Worm (Caenorhabditis elegans) whole organism, L4 larva: Measurements from ENCODE around the gene cutl-2.
A peak's percentile ranks its signal among the peaks of the same experiment; 100 is the strongest.

Experiments
- F10B5.3 ChIP-seq: sonication (generic microtip); optimal IDR thresholded peaks from 2 replicates; lab custom pipeline; 2016; ENCODE audit warnings: mild to moderate bottlenecking, missing genetic modification characterization, missing compliant biosample characterization
- F26F4.8 ChIP-seq: fragments of 200-800 bp; sonication (Bioruptor generic); conservative IDR thresholded peaks from 2 replicates; pipeline ENCODE4 v1.3.6; 2022; ENCODE audit warnings: missing genetic modification characterization, missing compliant biosample characterization
- F37D6.2 ChIP-seq: sonication (generic microtip); optimal IDR thresholded peaks from 2 replicates; lab custom pipeline; 2016; ENCODE audit warnings: mild to moderate bottlenecking, missing genetic modification characterization, missing compliant biosample characterization
- T26A8.4 ChIP-seq: fragments of 200-800 bp; sonication (Bioruptor generic); IDR thresholded peaks from 2 replicates; pipeline ENCODE4 v1.3.6; 2022; ENCODE audit warnings: missing genetic modification characterization, missing compliant biosample characterization
- Y48G9A.11 ChIP-seq: fragments of 200-800 bp; sonication (Bioruptor generic); IDR thresholded peaks from 2 replicates; pipeline ENCODE4 v1.3.6; 2022; ENCODE audit warnings: missing genetic modification reagents, missing genetic modification characterization, missing compliant biosample characterization
- aha-1 ChIP-seq: fragments of 150-350 bp; peaks from one replicate; lab custom pipeline; 2014; ENCODE audit warnings: missing biosample characterization, missing genetic modification characterization
- aly-2 ChIP-seq: sonication (generic microtip); optimal IDR thresholded peaks from 2 replicates; lab custom pipeline; 2018; ENCODE audit warnings: missing biosample characterization, missing genetic modification characterization
- ama-1 ChIP-seq: fragments of 150-350 bp; optimal IDR thresholded peaks from 2 replicates; lab custom pipeline; 2014; ENCODE audit warnings: inconsistent platforms, mixed read lengths
- daf-19 ChIP-seq: fragments of 200-800 bp; sonication (Bioruptor generic); conservative IDR thresholded peaks from 2 replicates; pipeline ENCODE4 v1.3.6; 2022; ENCODE audit warnings: missing genetic modification characterization, missing compliant biosample characterization
- daf-8 ChIP-seq: fragments of 200-800 bp; sonication (Bioruptor generic); IDR thresholded peaks from 2 replicates; pipeline ENCODE4 v1.3.6; 2022; ENCODE audit warnings: missing genetic modification characterization, missing compliant biosample characterization
- dmd-6 ChIP-seq: fragments of 200-800 bp; sonication (Bioruptor generic); IDR thresholded peaks from 2 replicates; pipeline ENCODE4 v1.3.6; 2022; ENCODE audit warnings: missing genetic modification reagents, missing genetic modification characterization, missing compliant biosample characterization
- dve-1 ChIP-seq: sonication (generic microtip); optimal IDR thresholded peaks from 2 replicates; lab custom pipeline; 2017; ENCODE audit warnings: antibody characterized with exemption, mild to moderate bottlenecking, missing genetic modification characterization, missing compliant biosample characterization; ENCODE audit not compliant: insufficient read depth
- egl-27 ChIP-seq: sonication (generic microtip); optimal IDR thresholded peaks from 3 replicates; lab custom pipeline; 2017; ENCODE audit warnings: missing biosample characterization, missing genetic modification reagents, missing genetic modification characterization
- egl-43 ChIP-seq: fragments of 200-800 bp; sonication (Bioruptor generic); IDR thresholded peaks from 2 replicates; pipeline ENCODE4 v1.3.6; 2022; ENCODE audit warnings: missing genetic modification reagents, missing genetic modification characterization, missing compliant biosample characterization
- fkh-10 ChIP-seq: fragments of 150-350 bp; optimal IDR thresholded peaks from 2 replicates; lab custom pipeline; 2014; ENCODE audit warnings: missing biosample characterization, missing genetic modification reagents, missing genetic modification characterization
- hmg-1.1 ChIP-seq: fragments of 200-800 bp; sonication (Bioruptor generic); IDR thresholded peaks from 2 replicates; pipeline ENCODE4 v1.3.6; 2022; ENCODE audit warnings: missing genetic modification reagents, missing genetic modification characterization, missing compliant biosample characterization
- lin-1 ChIP-seq: fragments of 200-800 bp; sonication (Bioruptor generic); IDR thresholded peaks from 2 replicates; pipeline ENCODE4 v1.3.6; 2022; ENCODE audit warnings: missing genetic modification reagents, missing genetic modification characterization, missing compliant biosample characterization
- lin-15B ChIP-seq: fragments of 150-350 bp; sonication (generic microtip); optimal IDR thresholded peaks from 3 replicates; lab custom pipeline; 2014; ENCODE audit warnings: missing biosample characterization, missing genetic modification characterization
- lin-29 ChIP-seq: fragments of 200-800 bp; sonication (Bioruptor generic); IDR thresholded peaks from 2 replicates; pipeline ENCODE4 v1.3.6; 2022; ENCODE audit warnings: missing genetic modification reagents, missing genetic modification characterization, missing compliant biosample characterization
- lin-38 ChIP-seq: fragments of 200-800 bp; sonication (Bioruptor generic); IDR thresholded peaks from 2 replicates; pipeline ENCODE4 v1.3.6; 2022; ENCODE audit warnings: missing genetic modification reagents, missing genetic modification characterization, missing compliant biosample characterization
- lir-3 ChIP-seq: sonication (generic microtip); optimal IDR thresholded peaks from 2 replicates; lab custom pipeline; 2016; ENCODE audit warnings: mild to moderate bottlenecking, missing genetic modification characterization, missing compliant biosample characterization
- lsy-2 ChIP-seq, 2 experiments: fragments of 150-350 bp in 1 of 2; sonication (generic microtip) in 1 of 2; optimal IDR thresholded peaks; 2 replicates each; lab custom pipeline; 2014 to 2017; ENCODE audit warnings: missing biosample characterization in 2 of 2, missing genetic modification characterization in 2 of 2
- madf-5 ChIP-seq, 2 experiments: fragments of 200-800 bp; sonication (Bioruptor generic); IDR thresholded peaks; 2 replicates each; pipeline ENCODE4 v1.3.6; 2022; ENCODE audit warnings: missing compliant biosample characterization in 2 of 2, missing genetic modification characterization in 2 of 2
- mdt-29 ChIP-seq: fragments of 200-800 bp; sonication (Bioruptor generic); IDR thresholded peaks from 2 replicates; pipeline ENCODE4 v1.3.6; 2022; ENCODE audit warnings: missing genetic modification reagents, missing genetic modification characterization, missing compliant biosample characterization
- nhr-111 ChIP-seq: fragments of 200-800 bp; sonication (Bioruptor generic); optimal IDR thresholded peaks from 2 replicates; lab custom pipeline; 2018; ENCODE audit warnings: mild to moderate bottlenecking, missing genetic modification characterization, missing compliant biosample characterization
- nhr-237 ChIP-seq: sonication (generic microtip); optimal IDR thresholded peaks from 2 replicates; lab custom pipeline; 2017; ENCODE audit warnings: missing biosample characterization, missing genetic modification characterization
- nhr-41 ChIP-seq: fragments of 200-800 bp; sonication (Bioruptor generic); IDR thresholded peaks from 2 replicates; pipeline ENCODE4 v1.3.6; 2022; ENCODE audit warnings: missing genetic modification reagents, missing genetic modification characterization, missing compliant biosample characterization
- nhr-48 ChIP-seq: sonication (generic microtip); optimal IDR thresholded peaks from 2 replicates; lab custom pipeline; 2016; ENCODE audit warnings: mild to moderate bottlenecking, missing genetic modification characterization, missing compliant biosample characterization
- nhr-76 ChIP-seq: fragments of 150-350 bp; optimal IDR thresholded peaks from 2 replicates; lab custom pipeline; 2014; ENCODE audit warnings: missing biosample characterization, missing genetic modification characterization
- nhr-77 ChIP-seq: fragments of 150-350 bp; optimal IDR thresholded peaks from 2 replicates; lab custom pipeline; 2014; ENCODE audit warnings: missing biosample characterization, missing genetic modification characterization
- pha-4 ChIP-seq, 2 experiments: fragments of 150-350 bp in 1 of 2; fragments of 200-800 bp in 1 of 2; sonication (Bioruptor generic) in 1 of 2; IDR thresholded peaks in 1 of 2; optimal IDR thresholded peaks in 1 of 2; 2 replicates each; pipeline versions ENCODE4 v1.3.6 to Lab custom; 2014 to 2022; ENCODE audit warnings: missing genetic modification characterization in 2 of 2, missing genetic modification reagents in 2 of 2, missing biosample characterization in 1 of 2, missing compliant biosample characterization in 1 of 2
- pqm-1 ChIP-seq: sonication (generic microtip); optimal IDR thresholded peaks from 2 replicates; lab custom pipeline; 2017; ENCODE audit warnings: missing biosample characterization, missing genetic modification characterization
- rbr-2 ChIP-seq: sonication (generic microtip); optimal IDR thresholded peaks from 2 replicates; lab custom pipeline; 2016; ENCODE audit warnings: missing genotype, missing genetic modification characterization, missing compliant biosample characterization
- snpc-1.2 ChIP-seq: fragments of 200-800 bp; sonication (Bioruptor generic); IDR thresholded peaks from 2 replicates; pipeline ENCODE4 v1.3.6; 2022; ENCODE audit warnings: missing genetic modification reagents, missing genetic modification characterization, missing compliant biosample characterization
- spr-1 ChIP-seq: sonication (generic microtip); optimal IDR thresholded peaks from 2 replicates; lab custom pipeline; 2016; ENCODE audit warnings: mild to moderate bottlenecking, missing genetic modification characterization, missing compliant biosample characterization
- spr-3 ChIP-seq: fragments of 200-800 bp; sonication (Bioruptor generic); optimal IDR thresholded peaks from 2 replicates; lab custom pipeline; 2018; ENCODE audit warnings: mild to moderate bottlenecking, missing genetic modification characterization, missing compliant biosample characterization
- tra-1 ChIP-seq: fragments of 200-800 bp; sonication (Bioruptor generic); IDR thresholded peaks from 2 replicates; pipeline ENCODE4 v1.3.6; 2022; ENCODE audit warnings: missing genetic modification reagents, missing genetic modification characterization, missing compliant biosample characterization

The cutl-2 gene

DNA sequence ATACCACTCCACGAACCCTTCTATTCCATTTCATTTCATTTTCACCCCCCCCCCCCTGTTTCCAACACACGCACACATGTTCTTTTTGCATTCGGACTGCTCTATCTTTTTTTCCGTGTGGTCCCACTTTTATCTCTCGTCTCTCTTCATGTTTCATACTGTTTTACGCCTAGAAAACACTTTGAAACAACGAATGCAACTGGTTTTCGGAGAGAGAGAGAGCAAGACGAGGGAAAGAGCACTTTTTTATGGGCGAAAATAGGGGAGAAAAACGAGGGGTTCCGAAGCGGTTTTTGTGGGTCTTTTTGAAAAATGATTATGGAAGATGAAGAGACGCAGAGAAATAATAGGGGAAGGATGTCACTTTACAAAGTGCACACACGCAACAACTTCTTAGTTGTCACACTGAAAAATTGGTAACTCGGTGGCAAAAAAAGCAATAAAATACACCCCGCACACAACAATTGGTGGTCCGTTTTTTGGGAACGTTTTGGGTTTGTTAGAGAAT, 2.8 kb upstream of the cutl-2 start (continued):
- TF ChIP-seq dve-1 (tag; lab: Kevin White, UChicago) (no peak), snpc-1.2 (no peak), lin-38 (GFP tag; lab: Robert Waterston, UW) (no peak), pqm-1 (tag; lab: Kevin White, UChicago) (no peak), nhr-41 (GFP tag; lab: Robert Waterston, UW) (no peak), madf-5 (GFP tag; IDR thresholded peaks at IDR 0.05; lab: Robert Waterston, UW) (no peak), daf-19 (no peak), fkh-10 (no peak), nhr-111 (GFP tag; lab: Kevin White, UChicago) (no peak), egl-27 (tag; lab: Kevin White, UChicago) (no peak), F37D6.2 (tag; lab: Kevin White, UChicago) (no peak), nhr-76 (tag; lab: Kevin White, UChicago) (no peak), nhr-237 (tag; lab: Kevin White, UChicago) (no peak), lin-15B (tag; lab: Kevin White, UChicago) (no peak), egl-43 (GFP tag; lab: Robert Waterston, UW) (0 out of 2 replicates have a peak, but pooled peaks have one; percentile 10), dmd-6 (GFP tag; lab: Robert Waterston, UW) (no peak), T26A8.4 (no peak), nhr-48 (tag; lab: Kevin White, UChicago) (no peak), hmg-1.1 (GFP tag; lab: Robert Waterston, UW) (0 out of 2 replicates have a peak, but pooled peaks have one; percentile 38), lin-1 (GFP tag; lab: Robert Waterston, UW) (no peak), lin-29 (no peak)

DNA sequence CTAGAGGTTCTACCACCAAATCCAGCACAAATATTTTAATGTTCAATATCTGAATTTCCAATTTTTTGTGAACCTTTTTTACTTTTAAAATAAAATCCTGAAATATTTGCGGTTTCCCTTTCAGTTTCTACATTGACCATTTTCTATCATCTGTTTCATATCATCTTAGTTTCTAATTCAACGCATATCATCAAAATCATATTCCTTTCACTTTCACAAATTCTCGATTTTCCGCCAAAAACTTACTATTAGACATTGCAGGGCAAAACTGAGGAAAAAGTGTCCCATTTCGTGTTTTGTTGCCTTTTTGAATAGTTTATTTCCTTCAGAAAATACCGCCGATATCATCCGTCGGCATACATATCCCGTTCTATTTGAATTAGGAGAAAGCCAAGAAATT, 583 bp upstream of the cutl-2 start:
- TF ChIP-seq aha-1 (tag; lab: Kevin White, UChicago) (peak; percentile 16), nhr-77 (tag; lab: Kevin White, UChicago) (no peak), F26F4.8 (GFP tag; lab: Robert Waterston, UW) (no peak)

DNA sequence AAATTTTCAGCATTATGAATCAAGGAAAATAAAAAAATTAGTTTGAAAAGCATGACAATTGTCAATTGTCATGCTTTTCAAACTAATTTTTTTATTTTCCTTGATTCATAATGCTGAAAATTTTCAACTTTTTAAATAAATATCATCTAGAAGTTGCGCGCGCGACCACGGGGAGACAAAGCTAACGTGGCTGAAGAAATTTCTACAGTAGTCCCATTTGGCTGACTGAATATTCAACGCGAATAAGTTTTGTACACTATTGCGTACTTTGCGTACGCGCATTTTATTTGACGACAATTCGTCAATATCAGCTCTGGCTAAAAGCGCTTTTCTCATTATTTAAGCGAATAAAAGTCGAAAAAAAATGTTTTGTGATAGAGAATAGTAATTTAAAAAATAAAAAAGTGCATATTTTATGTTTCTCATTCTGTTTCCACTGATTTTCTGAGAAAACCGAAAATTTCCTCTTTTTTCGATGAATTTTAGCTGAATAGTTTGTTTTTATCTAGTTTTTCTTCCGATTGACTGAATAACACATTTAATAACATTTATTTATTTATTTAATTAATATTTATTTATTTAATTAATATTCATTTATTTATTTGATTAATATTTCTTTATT, 5.7 kb downstream of the cutl-2 start, which contains the start of gene Y53C12A.11:
Gene Y53C12A.11 (minus strand): TSS at position 68 of the 622 bp plus-strand sequence.
- TF ChIP-seq snpc-1.2, result 0 out of 2 replicates have a peak, but pooled peaks have one; percentile 24
- peak; percentile 86 for TF ChIP-seq Y48G9A.11 (GFP tag; lab: Robert Waterston, UW)
- peak; percentile 77 for TF ChIP-seq lin-38 (GFP tag; lab: Robert Waterston, UW)
- peak in 1 of 2 experiments; percentile 36 for TF ChIP-seq lsy-2 (tag; optimal IDR thresholded peaks at IDR 0.05; lab: Kevin White, UChicago)
- TF ChIP-seq, all 104 proteins: peak for 4; not testable (repeated sequence) for 100

DNA sequence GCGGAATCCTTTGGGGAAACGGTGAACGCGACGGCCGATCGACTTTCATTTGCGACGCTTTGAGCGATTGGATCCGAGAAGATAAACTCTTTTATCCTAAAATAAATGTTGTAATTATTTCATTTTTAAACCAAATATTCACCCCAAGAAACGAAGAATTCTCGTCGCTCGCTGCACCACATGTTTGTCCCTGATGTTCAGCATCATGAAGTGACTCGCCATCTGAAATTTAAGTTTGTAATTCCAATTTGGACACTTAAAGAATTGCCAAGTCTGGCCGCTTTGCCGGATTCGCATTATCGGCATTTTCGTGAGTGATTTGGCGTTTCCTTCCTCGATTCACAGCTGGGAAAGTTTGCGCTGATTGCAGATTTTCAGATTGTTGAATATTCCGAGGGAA, 6.6 kb downstream of the cutl-2 start, which contains the start of gene Y53C12A.6:
Gene Y53C12A.6 (minus strand): TSS at position 101 of the 400 bp plus-strand sequence.
- TF ChIP-seq ama-1 (lab: Kevin White, UChicago), result no peak
- TF ChIP-seq daf-8, result no peak
- no peak for TF ChIP-seq aly-2 (tag; lab: Kevin White, UChicago)
- TF ChIP-seq spr-3, result no peak
- TF ChIP-seq lin-38 (GFP tag; lab: Robert Waterston, UW), result no peak
- no peak for TF ChIP-seq rbr-2 (tag; lab: Kevin White, UChicago)
- no peak for TF ChIP-seq lin-29
- TF ChIP-seq spr-1 (tag; lab: Kevin White, UChicago), result no peak
- TF ChIP-seq pha-4 (GFP tag; IDR thresholded peaks at IDR 0.05; lab: Robert Waterston, UW), result no peak
- TF ChIP-seq pha-4 (tag; optimal IDR thresholded peaks at IDR 0.05; lab: Kevin White, UChicago), result no peak
- no peak for TF ChIP-seq hmg-1.1 (GFP tag; lab: Robert Waterston, UW)
- no peak for TF ChIP-seq nhr-76 (tag; lab: Kevin White, UChicago)
- no peak for TF ChIP-seq tra-1 (GFP tag; lab: Robert Waterston, UW)
- TF ChIP-seq mdt-29 (GFP tag; lab: Robert Waterston, UW), result no peak
- no peak for TF ChIP-seq lir-3 (tag; lab: Kevin White, UChicago)
- TF ChIP-seq snpc-1.2, result no peak
- TF ChIP-seq F10B5.3 (tag; lab: Kevin White, UChicago), result no peak
- TF ChIP-seq nhr-237 (tag; lab: Kevin White, UChicago), result no peak
